Fruit fly (Drosophila melanogaster) whole organism, wandering third instar larva: ENCODE results near the gene MED31.

Experiments used
- CG32264 ChIP-seq: fragments of 200-800 bp; sonication (Bioruptor generic); optimal IDR thresholded peaks from 2 replicates; lab custom pipeline; 2016; ENCODE audit warnings: missing biosample characterization, missing genetic modification characterization
- CG9705 ChIP-seq: fragments of 200-800 bp; sonication (Bioruptor generic); optimal IDR thresholded peaks from 2 replicates; lab custom pipeline; 2018; ENCODE audit warnings: missing biosample characterization, mild to moderate bottlenecking, missing genetic modification characterization
- CrebA ChIP-seq: fragments of 200-800 bp; sonication (Bioruptor generic); optimal IDR thresholded peaks from 2 replicates; lab custom pipeline; 2016; ENCODE audit warnings: missing biosample characterization, mild to moderate bottlenecking, missing genetic modification characterization, borderline replicate concordance
- Dfd ChIP-seq: fragments of >200 bp; optimal IDR thresholded peaks from 2 replicates; lab custom pipeline; 2017; ENCODE audit warnings: missing biosample characterization, missing genetic modification characterization
- Dif ChIP-seq: fragments of 200-275, 200-300 bp; sonication (Bioruptor generic); optimal IDR thresholded peaks from 2 replicates; lab custom pipeline; 2018; ENCODE audit warnings: missing biosample characterization, missing genetic modification characterization; ENCODE audit not compliant: partially characterized antibody
- GATAd ChIP-seq: sonication (Bioruptor generic); optimal IDR thresholded peaks from 2 replicates; lab custom pipeline; 2016; ENCODE audit warnings: missing biosample characterization, missing genetic modification characterization
- HLH106 ChIP-seq: fragments of 200-800 bp; optimal IDR thresholded peaks from 3 replicates; lab custom pipeline; 2019; ENCODE audit warnings: missing biosample characterization, mild to moderate bottlenecking, missing genetic modification characterization, moderate library complexity
- Hr78 ChIP-seq: fragments of >200 bp; optimal IDR thresholded peaks from 2 replicates; lab custom pipeline; 2017; ENCODE audit warnings: missing biosample characterization, missing genetic modification characterization
- Hr83 ChIP-seq: fragments of 200-300 bp; sonication (Bioruptor generic); optimal IDR thresholded peaks from 2 replicates; lab custom pipeline; 2016; ENCODE audit warnings: missing biosample characterization, mild to moderate bottlenecking, missing genetic modification characterization, moderate library complexity; ENCODE audit not compliant: poor library complexity, severe bottlenecking
- Jra ChIP-seq: sonication (Bioruptor generic); optimal IDR thresholded peaks from 2 replicates; lab custom pipeline; 2016; ENCODE audit warnings: missing biosample characterization, missing genetic modification characterization
- Myc ChIP-seq: fragments of >200 bp; optimal IDR thresholded peaks from 2 replicates; lab custom pipeline; 2017
- N ChIP-seq: fragments of >200 bp; optimal IDR thresholded peaks from 2 replicates; lab custom pipeline; 2018; ENCODE audit warnings: missing biosample characterization, missing external identifiers, missing genetic modification characterization
- OdsH ChIP-seq: fragments of 200-800 bp; sonication (Bioruptor generic); optimal IDR thresholded peaks from 2 replicates; lab custom pipeline; 2016; ENCODE audit warnings: missing biosample characterization, mild to moderate bottlenecking, missing genetic modification characterization
- Rel ChIP-seq, 2 experiments: fragments of 200-800 bp; sonication (Bioruptor generic) in 1 of 2; optimal IDR thresholded peaks; 2 replicates in 1 of 2; 3 replicates in 1 of 2; lab custom pipeline; 2016 to 2019; ENCODE audit warnings: mild to moderate bottlenecking in 2 of 2, missing biosample characterization in 2 of 2, missing genetic modification characterization in 2 of 2, moderate library complexity in 1 of 2
- Sp1 ChIP-seq: fragments of 200-800 bp; sonication (Bioruptor generic); optimal IDR thresholded peaks from 3 replicates; lab custom pipeline; 2019; ENCODE audit warnings: missing biosample characterization, mild to moderate bottlenecking, missing genetic modification characterization, moderate library complexity
- Vsx2 ChIP-seq: fragments of 200-300, 225-300 bp; sonication (Bioruptor generic); optimal IDR thresholded peaks from 2 replicates; lab custom pipeline; 2018; ENCODE audit warnings: missing biosample characterization, missing genetic modification characterization; ENCODE audit not compliant: partially characterized antibody
- br ChIP-seq: fragments of 200-800 bp; sonication (Bioruptor generic); optimal IDR thresholded peaks from 2 replicates; lab custom pipeline; 2016; ENCODE audit warnings: missing biosample characterization, missing genetic modification characterization
- brk ChIP-seq: fragments of 200-800 bp; sonication (Bioruptor generic); optimal IDR thresholded peaks from 2 replicates; lab custom pipeline; 2016; ENCODE audit warnings: missing biosample characterization, mild to moderate bottlenecking, missing genetic modification characterization
- dl ChIP-seq, 2 experiments: fragments of 175-275, 200-275 bp in 1 of 2; fragments of 200-275 bp in 1 of 2; sonication (Bioruptor generic); optimal IDR thresholded peaks; lab custom pipeline; 2018; ENCODE audit warnings: mild to moderate bottlenecking in 2 of 2, missing biosample characterization in 2 of 2, missing genetic modification characterization in 2 of 2, moderate library complexity in 2 of 2; ENCODE audit not compliant: partially characterized antibody in 2 of 2, insufficient read depth in 1 of 2
- dmrt93B ChIP-seq: fragments of 200-800 bp; sonication (Bioruptor generic); optimal IDR thresholded peaks from 2 replicates; lab custom pipeline; 2018; ENCODE audit warnings: missing biosample characterization, mild to moderate bottlenecking, missing genetic modification characterization
- dsf ChIP-seq: sonication (Bioruptor generic); optimal IDR thresholded peaks from 2 replicates; lab custom pipeline; 2016; ENCODE audit warnings: missing biosample characterization, missing genetic modification characterization, borderline replicate concordance
- ey ChIP-seq: fragments of 200-800 bp; sonication (Bioruptor generic); optimal IDR thresholded peaks from 2 replicates; lab custom pipeline; 2016; ENCODE audit warnings: missing biosample characterization, missing genetic modification characterization
- foxo ChIP-seq, 2 experiments: fragments of 200-800 bp; sonication (Bioruptor generic); optimal IDR thresholded peaks; 2 replicates in 1 of 2; 3 replicates in 1 of 2; lab custom pipeline; 2016 to 2017; ENCODE audit warnings: missing biosample characterization in 2 of 2, missing genetic modification characterization in 2 of 2
- fru ChIP-seq: fragments of 200-800 bp; sonication (Bioruptor generic); optimal IDR thresholded peaks from 3 replicates; lab custom pipeline; 2016; ENCODE audit warnings: missing biosample characterization, mild to moderate bottlenecking, missing genetic modification characterization
- h ChIP-seq: fragments of 200-800 bp; sonication (Bioruptor generic); optimal IDR thresholded peaks from 3 replicates; lab custom pipeline; 2016; ENCODE audit warnings: missing biosample characterization, mild to moderate bottlenecking, missing genetic modification characterization
- lola ChIP-seq: fragments of >200 bp; optimal IDR thresholded peaks from 2 replicates; lab custom pipeline; 2017; ENCODE audit warnings: missing biosample characterization, missing genetic modification characterization
- pan ChIP-seq: fragments of >200 bp; optimal IDR thresholded peaks from 2 replicates; lab custom pipeline; 2017
- rgr ChIP-seq: fragments of 200-800 bp; sonication (Bioruptor generic); optimal IDR thresholded peaks from 3 replicates; lab custom pipeline; 2016; ENCODE audit warnings: missing biosample characterization, mild to moderate bottlenecking, missing genetic modification characterization
- sage ChIP-seq: fragments of 200-800 bp; sonication (Bioruptor generic); optimal IDR thresholded peaks from 2 replicates; lab custom pipeline; 2016; ENCODE audit warnings: missing biosample characterization, mild to moderate bottlenecking, missing genetic modification characterization
- sv ChIP-seq: fragments of 200-800 bp; sonication (Bioruptor generic); optimal IDR thresholded peaks from 3 replicates; lab custom pipeline; 2016; ENCODE audit warnings: missing biosample characterization, missing genetic modification characterization
- tai ChIP-seq: sonication (Bioruptor generic); optimal IDR thresholded peaks from 2 replicates; lab custom pipeline; 2016; ENCODE audit warnings: missing biosample characterization, missing genetic modification characterization
- usp ChIP-seq: fragments of >200 bp; optimal IDR thresholded peaks from 2 replicates; lab custom pipeline; 2017; ENCODE audit warnings: missing biosample characterization, missing genetic modification characterization
- woc ChIP-seq: sonication (Bioruptor generic); optimal IDR thresholded peaks from 2 replicates; lab custom pipeline; 2016; ENCODE audit warnings: missing biosample characterization, mild to moderate bottlenecking, missing genetic modification characterization

The MED31 gene

DNA sequence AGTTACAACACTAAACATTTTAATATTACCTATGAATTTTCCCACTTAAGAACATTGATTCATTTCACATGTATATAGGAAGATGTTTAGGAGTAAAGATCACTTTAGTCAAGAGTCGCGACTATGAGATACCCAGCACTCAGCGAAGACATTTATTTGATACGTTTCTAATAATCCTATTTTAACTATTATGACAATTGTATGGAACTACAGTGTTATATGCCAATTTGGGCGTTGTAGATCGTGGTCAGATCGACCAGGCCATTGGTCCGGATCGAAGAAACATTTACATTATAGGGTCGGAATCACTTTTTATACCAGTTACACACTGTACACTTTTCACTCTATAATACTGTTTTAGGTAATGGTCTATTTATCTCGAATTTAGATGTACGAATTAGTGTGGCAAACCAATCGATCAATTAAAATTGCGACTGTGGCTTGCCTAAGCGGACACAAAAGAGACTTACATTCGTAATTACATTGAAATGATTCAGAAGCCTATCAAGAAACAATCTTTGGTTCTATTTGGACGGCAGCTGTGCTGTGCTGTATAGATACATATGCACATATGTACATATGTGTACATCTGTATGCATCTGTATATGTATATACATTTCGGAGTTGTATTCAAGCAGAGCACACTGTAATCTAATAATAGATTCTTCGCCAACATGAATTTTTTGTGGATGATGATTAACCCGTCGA is 1.1 kb upstream of the MED31 start:
- no peak for TF ChIP-seq Jra (GFP tag; lab: Kevin White, UChicago)
- no peak for TF ChIP-seq br (GFP tag; lab: Kevin White, UChicago)
- TF ChIP-seq brk (GFP tag; lab: Kevin White, UChicago): no peak
- TF ChIP-seq Dfd: no peak
- TF ChIP-seq Dif: no peak
- TF ChIP-seq dsf (GFP tag; lab: Kevin White, UChicago): no peak
- TF ChIP-seq usp: no peak
- no peak for TF ChIP-seq dl (GFP tag; optimal IDR thresholded peaks at IDR 0.05; lab: Kevin White, UChicago; ENCODE audit: insufficient read depth in 1 of 2, partially characterized antibody in 2 of 2)

DNA sequence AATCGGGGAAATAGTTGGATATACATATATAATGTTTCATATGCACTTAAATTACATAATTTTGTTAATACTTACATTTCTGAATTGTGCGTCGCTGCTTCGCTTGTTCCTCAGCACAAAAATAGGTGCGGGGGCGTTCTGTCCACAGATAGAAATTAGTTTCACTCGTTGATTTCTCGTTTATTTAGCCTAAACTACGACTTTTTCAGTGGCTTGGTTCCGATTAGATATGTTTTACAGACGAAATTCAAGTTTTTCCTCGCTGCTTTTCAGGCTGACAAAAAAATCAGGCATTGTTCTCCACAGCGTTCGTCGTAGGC is 549 bp upstream of the MED31 start:
- no peak for TF ChIP-seq ey (GFP tag; lab: Kevin White, UChicago)
- no peak for TF ChIP-seq dl (GFP tag; optimal IDR thresholded peaks at IDR 0.05; lab: Kevin White, UChicago; ENCODE audit: insufficient read depth in 1 of 2, partially characterized antibody in 2 of 2)
- TF ChIP-seq Dif: no peak
- no peak for TF ChIP-seq Hr78
- TF ChIP-seq fru (GFP tag; lab: Kevin White, UChicago): no peak
- TF ChIP-seq pan: no peak
- no peak for TF ChIP-seq tai
- TF ChIP-seq lola: no peak
- TF ChIP-seq h (GFP tag; lab: Kevin White, UChicago): no peak
- TF ChIP-seq CrebA (GFP tag; lab: Kevin White, UChicago): no peak
- TF ChIP-seq sv (GFP tag; lab: Kevin White, UChicago): no peak
- no peak for TF ChIP-seq CG9705 (GFP tag; lab: Kevin White, UChicago)
- TF ChIP-seq GATAd (GFP tag; lab: Kevin White, UChicago): no peak
- no peak for TF ChIP-seq woc (GFP tag; lab: Kevin White, UChicago)
- no peak for TF ChIP-seq Sp1 (GFP tag; lab: Kevin White, UChicago)
- no peak for TF ChIP-seq Jra (GFP tag; lab: Kevin White, UChicago)
- no peak for TF ChIP-seq Dfd
- TF ChIP-seq Vsx2 (GFP tag; lab: Kevin White, UChicago): no peak
- TF ChIP-seq sage: no peak
- TF ChIP-seq usp: no peak
- TF ChIP-seq, all 38 proteins: peak for 0

DNA sequence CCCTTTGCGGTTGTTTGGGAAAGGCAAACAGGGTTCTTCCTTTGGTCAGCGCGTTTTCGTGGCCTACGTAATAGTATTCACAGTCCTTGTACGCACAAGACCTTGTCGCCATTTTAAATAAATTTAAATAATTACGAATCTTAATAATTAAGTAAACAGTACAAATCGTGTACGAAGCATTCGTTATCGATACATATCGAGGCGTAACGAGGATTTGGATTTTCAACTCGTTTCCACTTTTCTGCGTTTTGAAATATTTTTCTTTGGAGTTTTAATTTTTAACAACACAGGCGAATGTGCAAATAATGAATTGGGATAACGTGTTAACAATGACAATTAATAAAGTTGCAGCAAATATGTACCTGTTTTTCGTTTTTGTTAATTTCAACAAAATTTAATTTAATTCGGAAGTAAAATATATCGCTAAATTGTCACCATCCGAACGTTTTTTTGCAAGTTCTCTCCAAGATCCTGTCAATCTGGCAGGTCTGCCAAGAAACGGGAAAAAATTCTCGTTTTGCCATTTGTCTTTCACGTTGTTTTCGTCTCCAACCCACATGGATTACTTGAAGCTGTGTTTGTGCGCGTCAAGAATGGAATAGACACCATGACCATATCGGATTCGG is 3.8 kb downstream of the MED31 start, which contains the start of the genes Dlip2 and rpk:
TSS of gene Dlip2 (minus strand) at position 199 of the 626 bp plus-strand sequence.
TSS of gene rpk (plus strand) at position 525 of the 626 bp plus-strand sequence.
- peak; percentile 24 for TF ChIP-seq woc (GFP tag; lab: Kevin White, UChicago)
- TF ChIP-seq lola: no peak
- TF ChIP-seq Jra (GFP tag; lab: Kevin White, UChicago): peak; percentile 1

DNA sequence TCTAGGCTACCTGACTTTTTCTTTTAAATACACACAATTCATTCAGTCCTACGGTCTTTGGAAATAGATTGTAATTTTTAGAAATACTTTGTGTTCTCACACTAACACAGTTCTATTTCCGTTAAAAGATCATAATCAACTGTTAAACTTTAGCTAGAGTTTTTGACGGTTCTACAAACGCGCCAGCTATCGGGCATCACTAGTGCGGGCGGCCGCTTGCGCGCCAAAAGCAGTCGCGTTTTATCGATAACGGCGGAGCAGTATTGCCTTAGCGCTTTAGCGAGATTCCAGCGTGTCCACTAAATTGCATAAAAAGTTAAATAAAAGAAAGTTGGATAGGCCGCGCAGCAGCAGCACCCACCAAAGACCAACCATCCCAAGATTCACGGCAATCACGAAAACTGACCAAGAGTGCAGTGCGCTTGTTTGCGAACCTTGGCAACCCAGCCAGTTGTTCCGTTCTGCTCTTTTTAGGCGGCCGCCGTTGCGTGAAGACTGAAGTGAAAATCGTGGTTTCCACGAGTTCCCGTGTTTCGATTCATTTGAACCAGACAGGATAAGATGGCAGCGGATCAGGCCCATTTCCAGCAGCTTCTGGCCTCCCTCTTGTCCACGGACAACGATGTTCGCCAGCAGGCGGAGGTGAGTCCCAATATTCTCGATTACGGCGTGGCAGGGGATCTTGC is 7.5 kb downstream of the MED31 start, which contains the start of gene Karybeta3:
TSS of gene Karybeta3 (plus strand) at position 51 of the 686 bp plus-strand sequence.
- no peak for TF ChIP-seq Dfd
- no peak for TF ChIP-seq lola
- peak; percentile 80 for TF ChIP-seq ey (GFP tag; lab: Kevin White, UChicago)
- TF ChIP-seq OdsH: peak; percentile 79
- TF ChIP-seq rgr (GFP tag; lab: Kevin White, UChicago): peak; percentile 85
- TF ChIP-seq Hr78: no peak
- TF ChIP-seq CG32264 (GFP tag; lab: Kevin White, UChicago): peak; percentile 39
- peak; percentile 62 for TF ChIP-seq GATAd (GFP tag; lab: Kevin White, UChicago)
- TF ChIP-seq Rel (GFP tag; optimal IDR thresholded peaks at IDR 0.05; lab: Kevin White, UChicago): no peak
- TF ChIP-seq Rel (tag; optimal IDR thresholded peaks at IDR 0.05; lab: Kevin White, UChicago): peak; percentile 78
- peak; percentile 88 for TF ChIP-seq Myc (lab: Kevin White, UChicago)
- no peak for TF ChIP-seq N
- peak; percentile 80 for TF ChIP-seq br (GFP tag; lab: Kevin White, UChicago)
- TF ChIP-seq sv (GFP tag; lab: Kevin White, UChicago): peak; percentile 62
- TF ChIP-seq CG9705 (GFP tag; lab: Kevin White, UChicago): peak; percentile 65
- no peak for TF ChIP-seq dsf (GFP tag; lab: Kevin White, UChicago)
- peak; percentile 80 for TF ChIP-seq Hr83 (GFP tag; lab: Kevin White, UChicago)
- TF ChIP-seq dmrt93B: no peak
- no peak for TF ChIP-seq dl (GFP tag; optimal IDR thresholded peaks at IDR 0.05; lab: Kevin White, UChicago; ENCODE audit: insufficient read depth in 1 of 2, partially characterized antibody in 2 of 2)
- peak in 1 of 2 experiments; percentile 85 for TF ChIP-seq foxo (GFP tag; optimal IDR thresholded peaks at IDR 0.05; lab: Kevin White, UChicago)
- TF ChIP-seq Sp1 (GFP tag; lab: Kevin White, UChicago): peak; percentile 76
- TF ChIP-seq woc (GFP tag; lab: Kevin White, UChicago): peak; percentile 65
- TF ChIP-seq h (GFP tag; lab: Kevin White, UChicago): peak; percentile 82
- TF ChIP-seq HLH106: peak; percentile 74
- TF ChIP-seq Dif: no peak
